Fruit fly (Drosophila melanogaster): ENCODE measurements around the gene ACXD.
A peak's percentile ranks its signal among the peaks of the same experiment; 100 is the strongest.

Gene ACXD

DNA sequence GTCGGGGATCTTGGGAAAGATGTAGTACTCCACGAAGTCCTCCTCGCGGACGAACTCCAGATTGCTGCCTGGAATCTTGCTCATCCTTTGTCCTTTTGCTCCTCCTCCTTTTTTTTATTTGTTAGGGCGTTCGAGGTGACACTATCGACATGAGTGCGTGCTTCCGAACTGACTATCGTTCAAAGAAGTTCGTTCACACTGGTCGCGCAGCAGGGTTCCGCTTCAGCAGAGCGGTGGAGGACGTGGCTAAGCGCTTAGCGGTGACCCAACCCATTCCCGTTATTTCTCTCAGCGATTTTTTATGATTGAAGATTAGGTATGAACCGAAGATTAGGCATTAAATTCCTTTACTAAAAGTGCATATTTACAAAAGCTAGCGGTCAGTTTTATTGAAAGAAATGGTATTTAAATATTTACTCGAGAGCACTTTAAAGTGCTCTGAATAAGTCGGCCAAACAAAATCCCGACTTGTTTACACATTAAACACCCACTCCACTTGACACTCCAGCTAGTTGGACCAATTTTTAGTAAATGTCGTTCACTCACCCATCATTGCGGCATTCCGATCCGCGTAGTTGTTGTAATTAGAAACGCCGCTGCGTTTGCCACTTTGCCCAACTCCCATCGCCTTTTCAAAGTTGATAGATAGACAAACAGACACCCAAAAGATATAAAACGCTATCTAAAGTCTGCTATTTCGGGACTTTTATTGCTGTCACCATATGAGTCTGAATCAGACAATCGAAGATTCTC is 28.5 kb downstream of the ACXD start, which contains the start of the genes ecd and CG13806 (continued):
- peak; percentile 82 for TF ChIP-seq nmo (GFP tag; optimal IDR thresholded peaks at IDR 0.05)
- no peak for TF ChIP-seq D19B (GFP tag; optimal IDR thresholded peaks at IDR 0.05)
- no peak for TF ChIP-seq CG1647 (GFP tag; optimal IDR thresholded peaks at IDR 0.05)
- TF ChIP-seq hbn (GFP tag; IDR thresholded peaks at IDR 0.05; ENCODE audit: partially characterized antibody) = peak; percentile 87
- TF ChIP-seq usp (GFP tag; optimal IDR thresholded peaks at IDR 0.05) = no peak
- TF ChIP-seq oc (tag; optimal IDR thresholded peaks at IDR 0.05) = no peak
- no peak for TF ChIP-seq CG10147 (GFP tag; optimal IDR thresholded peaks at IDR 0.05)
- no peak for TF ChIP-seq unpg (GFP tag; optimal IDR thresholded peaks at IDR 0.05)
- no peak for TF ChIP-seq CG4854 (GFP tag; optimal IDR thresholded peaks at IDR 0.05)
- no peak for TF ChIP-seq onecut (GFP tag; IDR thresholded peaks at IDR 0.05)
- peak; percentile 16 for TF ChIP-seq CG15601 (tag; optimal IDR thresholded peaks at IDR 0.05)
- TF ChIP-seq ken (GFP tag; IDR thresholded peaks at IDR 0.05) = peak; percentile 67
- TF ChIP-seq CG8290 (GFP tag; optimal IDR thresholded peaks at IDR 0.05) = no peak
- peak; percentile 15 to 79 for TF ChIP-seq CG8290 (tag; optimal IDR thresholded peaks at IDR 0.05)
- TF ChIP-seq Mad (GFP tag; optimal IDR thresholded peaks at IDR 0.05) = peak; percentile 21
- TF ChIP-seq gro (GFP tag; optimal IDR thresholded peaks at IDR 0.05) = no peak
- peak; percentile 29; the same call in 1 of the 2 replicates for TF ChIP-seq lmd (GFP tag; IDR thresholded peaks at IDR 0.05)
- TF ChIP-seq HHEX (GFP tag; optimal IDR thresholded peaks at IDR 0.05) = no peak
- peak; percentile 24 to 54 for TF ChIP-seq dpn (GFP tag; optimal IDR thresholded peaks at IDR 0.05)
- no peak for TF ChIP-seq az2 (GFP tag; optimal IDR thresholded peaks at IDR 0.05)
- no peak for TF ChIP-seq CG6254 (GFP tag; optimal IDR thresholded peaks at IDR 0.05)
- no peak for TF ChIP-seq D19A (tag; optimal IDR thresholded peaks at IDR 0.05)
- TF ChIP-seq CTCF (GFP tag; optimal IDR thresholded peaks at IDR 0.05) = peak; percentile 65
- TF ChIP-seq HmgD (GFP tag; optimal IDR thresholded peaks at IDR 0.05) = peak; percentile 77
- TF ChIP-seq Ets65A (GFP tag) = peak; percentile 93
- peak; percentile 40 for TF ChIP-seq zen (tag; optimal IDR thresholded peaks at IDR 0.05)
- TF ChIP-seq Atf-2 (GFP tag; optimal IDR thresholded peaks at IDR 0.05) = peak; percentile 45
- peak; percentile 70 for TF ChIP-seq Myb (GFP tag; optimal IDR thresholded peaks at IDR 0.05)
- peak; percentile 45; the same call in 2 of the 3 replicates for TF ChIP-seq CG34422 (GFP tag; IDR thresholded peaks at IDR 0.05)
- no peak for TF ChIP-seq Vsx1 (GFP tag; optimal IDR thresholded peaks at IDR 0.05)
- peak; percentile 34 for TF ChIP-seq CG13894 (tag; optimal IDR thresholded peaks at IDR 0.05)
- TF ChIP-seq CG10431 (GFP tag; optimal IDR thresholded peaks at IDR 0.05) = no peak
- peak; percentile 23; the same call in 1 of the 2 replicates for TF ChIP-seq CG6272 (GFP tag; IDR thresholded peaks at IDR 0.05)
- TF ChIP-seq CG1024 (GFP tag; IDR thresholded peaks at IDR 0.05) = no peak
- TF ChIP-seq CrebB (tag; optimal IDR thresholded peaks at IDR 0.05) = no peak
- TF ChIP-seq Atf6 (GFP tag; IDR thresholded peaks at IDR 0.05) = no peak
- TF ChIP-seq Max (GFP tag; optimal IDR thresholded peaks at IDR 0.05) = no peak
- TF ChIP-seq CG30020 (tag; optimal IDR thresholded peaks at IDR 0.05) = peak; percentile 57
- TF ChIP-seq CG10979 (tag; optimal IDR thresholded peaks at IDR 0.05) = peak; percentile 2
- TF ChIP-seq ase (GFP tag; IDR thresholded peaks at IDR 0.05) = no peak
- no peak for TF ChIP-seq CG18262 (tag; optimal IDR thresholded peaks at IDR 0.05)
- peak; percentile 97 for TF ChIP-seq CG7357 (GFP tag; IDR thresholded peaks at IDR 0.05)
- no peak for TF ChIP-seq CG17912 (GFP tag; optimal IDR thresholded peaks at IDR 0.05)
- no peak for TF ChIP-seq kni (GFP tag; optimal IDR thresholded peaks at IDR 0.05)
- no peak for TF ChIP-seq gsb (GFP tag; IDR thresholded peaks at IDR 0.05)
- no peak for TF ChIP-seq CG11085 (GFP tag; IDR thresholded peaks at IDR 0.05)
- 0 out of 2 replicates have a peak, but pooled peaks have one; percentile 45 for TF ChIP-seq CG14441 (GFP tag; IDR thresholded peaks at IDR 0.05)
- no peak for TF ChIP-seq H2.0 (GFP tag; IDR thresholded peaks at IDR 0.05)
- TF ChIP-seq CG12942 (GFP tag; optimal IDR thresholded peaks at IDR 0.05) = peak; percentile 27
- TF ChIP-seq Rx (GFP tag; IDR thresholded peaks at IDR 0.05) = no peak
- TF ChIP-seq CG15696 (tag; optimal IDR thresholded peaks at IDR 0.05) = no peak
